Worm (Caenorhabditis elegans): ENCODE results near the gene F31A3.3.

- no peak for TF ChIP-seq ama-1 (optimal IDR thresholded peaks at IDR 0.05)
- TF ChIP-seq scrt-1 (GFP tag; IDR thresholded peaks at IDR 0.05), result no peak
- TF ChIP-seq pes-1 (GFP tag; IDR thresholded peaks at IDR 0.05), result no peak
- no peak for TF ChIP-seq aly-1 (tag; optimal IDR thresholded peaks at IDR 0.05)
- TF ChIP-seq ceh-13 (GFP tag; optimal IDR thresholded peaks at IDR 0.05), result no peak
Measured at ce11 chrX:17563411-17563810, 29.5 kb upstream of the F31A3.3 start, which contains the start of gene F31A3.5.

Data from whole organism, early embryonic.